Worm (Caenorhabditis elegans) whole organism, mixed stage, embryonic: Measurements from ENCODE around the gene F28C6.8.
A peak's percentile ranks its signal among the peaks of the same experiment; 100 is the strongest.

Experiments used
- M03D4.4 ChIP-seq: sonication (generic microtip); optimal IDR thresholded peaks from 2 replicates; lab custom pipeline; 2017; ENCODE audit warnings: mild to moderate bottlenecking, missing genetic modification characterization, missing compliant biosample characterization
- bed-3 ChIP-seq: fragments of 200-800 bp; sonication (Bioruptor generic); optimal IDR thresholded peaks from 3 replicates; lab custom pipeline; 2018; ENCODE audit warnings: mild to moderate bottlenecking, missing genetic modification characterization, moderate library complexity, missing compliant biosample characterization
- blmp-1 ChIP-seq: fragments of 150-350 bp; optimal IDR thresholded peaks from 2 replicates; lab custom pipeline; 2014; ENCODE audit warnings: missing biosample characterization, missing genetic modification characterization
- ceh-39 ChIP-seq: fragments of 150-350 bp; optimal IDR thresholded peaks from 2 replicates; lab custom pipeline; 2014; ENCODE audit warnings: missing biosample characterization, missing genetic modification characterization
- ceh-43 ChIP-seq: fragments of 200-800 bp; sonication (Bioruptor generic); optimal IDR thresholded peaks from 2 replicates; lab custom pipeline; 2018; ENCODE audit warnings: mild to moderate bottlenecking, missing genetic modification characterization, moderate library complexity, missing compliant biosample characterization
- ceh-83 ChIP-seq: fragments of 200-800 bp; sonication (Bioruptor generic); optimal IDR thresholded peaks from 2 replicates; lab custom pipeline; 2018; ENCODE audit warnings: mild to moderate bottlenecking, missing genetic modification characterization, missing compliant biosample characterization
- ces-1 ChIP-seq: fragments of 150-350 bp; optimal IDR thresholded peaks from 2 replicates; lab custom pipeline; 2014; ENCODE audit warnings: missing biosample characterization, missing genetic modification reagents, missing genetic modification characterization
- cnd-1 ChIP-seq: fragments of 200-800 bp; sonication (Bioruptor generic); optimal IDR thresholded peaks from 2 replicates; lab custom pipeline; 2018; ENCODE audit warnings: mild to moderate bottlenecking, missing genetic modification characterization, missing compliant biosample characterization
- drap-1 ChIP-seq: fragments of 200-800 bp; sonication (Bioruptor generic); optimal IDR thresholded peaks from 3 replicates; lab custom pipeline; 2018; ENCODE audit warnings: mild to moderate bottlenecking, missing genetic modification characterization, missing compliant biosample characterization
- ham-2 ChIP-seq: fragments of 200-800 bp; sonication (Bioruptor generic); optimal IDR thresholded peaks from 2 replicates; lab custom pipeline; 2018; ENCODE audit warnings: mild to moderate bottlenecking, missing genetic modification characterization, missing compliant biosample characterization
- hlh-1 ChIP-seq: fragments of 150-350 bp; optimal IDR thresholded peaks from 2 replicates; lab custom pipeline; 2014; ENCODE audit warnings: missing biosample characterization, missing genetic modification reagents, missing genetic modification characterization
- lin-13 ChIP-seq: fragments of 150-350 bp; optimal IDR thresholded peaks from 2 replicates; lab custom pipeline; 2014; ENCODE audit warnings: missing biosample characterization, missing genetic modification characterization
- lin-32 ChIP-seq: fragments of 200-800 bp; sonication (Bioruptor generic); optimal IDR thresholded peaks from 2 replicates; lab custom pipeline; 2018; ENCODE audit warnings: mild to moderate bottlenecking, missing genetic modification characterization, missing compliant biosample characterization
- lsy-2 ChIP-seq: fragments of 150-350 bp; optimal IDR thresholded peaks from 2 replicates; lab custom pipeline; 2014; ENCODE audit warnings: missing biosample characterization, missing genetic modification characterization
- mab-5 ChIP-seq: fragments of 150-350 bp; optimal IDR thresholded peaks from 2 replicates; lab custom pipeline; 2014; ENCODE audit warnings: missing biosample characterization, missing genetic modification characterization
- mep-1 ChIP-seq: fragments of 150-350 bp; optimal IDR thresholded peaks from 2 replicates; lab custom pipeline; 2017; ENCODE audit warnings: missing biosample characterization, missing genetic modification reagents, missing genetic modification characterization, inconsistent platforms
- mls-2 ChIP-seq: sonication (generic microtip); optimal IDR thresholded peaks from 2 replicates; lab custom pipeline; 2016; ENCODE audit warnings: mild to moderate bottlenecking, missing genetic modification characterization, moderate library complexity, missing compliant biosample characterization
- nhr-12 ChIP-seq: fragments of 150-350 bp; optimal IDR thresholded peaks from 2 replicates; lab custom pipeline; 2014; ENCODE audit warnings: missing biosample characterization, missing genetic modification characterization
- nhr-2 ChIP-seq: fragments of 150-350 bp; optimal IDR thresholded peaks from 2 replicates; lab custom pipeline; 2014; ENCODE audit warnings: missing biosample characterization, missing genetic modification characterization
- nhr-237 ChIP-seq: fragments of 150-350 bp; optimal IDR thresholded peaks from 2 replicates; lab custom pipeline; 2014; ENCODE audit warnings: missing biosample characterization, missing genetic modification characterization
- nhr-76 ChIP-seq: sonication (generic microtip); optimal IDR thresholded peaks from 2 replicates; lab custom pipeline; 2017; ENCODE audit warnings: missing biosample characterization, missing genetic modification characterization
- pha-4 ChIP-seq: fragments of 150-350 bp; optimal IDR thresholded peaks from 2 replicates; lab custom pipeline; 2018; ENCODE audit warnings: missing biosample characterization, missing genetic modification reagents, missing genetic modification characterization
- snpc-4 ChIP-seq: fragments of 150-350 bp; optimal IDR thresholded peaks from 2 replicates; lab custom pipeline; 2014; ENCODE audit warnings: missing biosample characterization, missing genetic modification characterization
- tbx-8 ChIP-seq: fragments of 200-800 bp; sonication (Bioruptor generic); optimal IDR thresholded peaks from 2 replicates; lab custom pipeline; 2018; ENCODE audit warnings: mild to moderate bottlenecking, missing genetic modification characterization, moderate library complexity, missing compliant biosample characterization
- unc-39 ChIP-seq: fragments of 150-350 bp; optimal IDR thresholded peaks from 2 replicates; lab custom pipeline; 2014; ENCODE audit warnings: missing biosample characterization, missing genetic modification characterization
- unc-62 ChIP-seq: fragments of 150-350 bp; optimal IDR thresholded peaks from 2 replicates; lab custom pipeline; 2014; ENCODE audit warnings: missing biosample characterization, missing genetic modification reagents, missing genetic modification characterization
- zip-8 ChIP-seq: fragments of 150-350 bp; optimal IDR thresholded peaks from 2 replicates; lab custom pipeline; 2014; ENCODE audit warnings: missing biosample characterization, missing genetic modification characterization
- ztf-11 ChIP-seq: fragments of 150-350 bp; optimal IDR thresholded peaks from 2 replicates; lab custom pipeline; 2014; ENCODE audit warnings: missing biosample characterization, missing genetic modification characterization

The F28C6.8 gene

ce11 chrII:8590684-8591083, 16.0 kb upstream of the F28C6.8 start, which contains the start of gene aptf-4:
aptf-4 (plus strand) TSS chrII:8590984.
- TF ChIP-seq mls-2: no peak
- no peak for TF ChIP-seq unc-39 (tag; lab: Kevin White, UChicago)
- no peak for TF ChIP-seq bed-3 (GFP tag; lab: Kevin White, UChicago)
- no peak for TF ChIP-seq nhr-76
- no peak for TF ChIP-seq ceh-39 (tag; lab: Kevin White, UChicago)
- no peak for TF ChIP-seq zip-8
- TF ChIP-seq cnd-1 (tag; lab: Kevin White, UChicago): no peak
- no peak for TF ChIP-seq snpc-4 (tag; lab: Kevin White, UChicago)
- TF ChIP-seq nhr-237 (tag; lab: Kevin White, UChicago): no peak
- TF ChIP-seq lin-32 (GFP tag; lab: Kevin White, UChicago): no peak
- no peak for TF ChIP-seq tbx-8
- no peak for TF ChIP-seq pha-4 (tag; lab: Kevin White, UChicago)
- TF ChIP-seq ham-2: no peak
- no peak for TF ChIP-seq ceh-83 (GFP tag; lab: Kevin White, UChicago)
- no peak for TF ChIP-seq mab-5 (tag; lab: Kevin White, UChicago)

- TF ChIP-seq ceh-43 (GFP tag; lab: Kevin White, UChicago): no peak
- TF ChIP-seq unc-39 (tag; lab: Kevin White, UChicago): no peak
These were observed 12.6 kb upstream of the F28C6.8 start, which contains the start of gene aptf-3 for ce11 chrII:8593840-8594625. aptf-3 (plus strand) TSS chrII:8594190.

- TF ChIP-seq lin-13 (tag; lab: Kevin White, UChicago) (no peak), ham-2 (no peak), bed-3 (GFP tag; lab: Kevin White, UChicago) (no peak)
- TF ChIP-seq, all 35 proteins: peak for 0
These were observed 7.4 kb upstream of the F28C6.8 start, which contains the start of gene F28C6.5 for ce11 chrII:8599214-8599613. F28C6.5 (plus strand) TSS chrII:8599514.

ce11 chrII:8600165-8600564, 6.5 kb upstream of the F28C6.8 start, which contains the start of gene pigg-1:
pigg-1 (minus strand) TSS chrII:8600265.
- TF ChIP-seq unc-39 (tag; lab: Kevin White, UChicago): no peak
- TF ChIP-seq blmp-1 (tag; lab: Kevin White, UChicago): no peak
- no peak for TF ChIP-seq unc-62 (GFP tag; lab: Kevin White, UChicago)
- TF ChIP-seq nhr-12 (tag; lab: Kevin White, UChicago): no peak
- no peak for TF ChIP-seq lsy-2 (tag; lab: Kevin White, UChicago)
- no peak for TF ChIP-seq ztf-11 (tag; lab: Kevin White, UChicago)
- TF ChIP-seq ham-2: no peak
- no peak for TF ChIP-seq tbx-8
- no peak for TF ChIP-seq mep-1 (tag; lab: Kevin White, UChicago)
- TF ChIP-seq nhr-237 (tag; lab: Kevin White, UChicago): no peak
- TF ChIP-seq M03D4.4: no peak
- no peak for TF ChIP-seq drap-1
- no peak for TF ChIP-seq nhr-2
- no peak for TF ChIP-seq bed-3 (GFP tag; lab: Kevin White, UChicago)

ce11 chrII:8602337-8602944, 4.2 kb upstream of the F28C6.8 start, which contains the start of the genes cpf-1 and rpl-26:
cpf-1 (minus strand) TSS chrII:8602440.
rpl-26 (plus strand) TSS chrII:8602785.
- TF ChIP-seq nhr-237 (tag; lab: Kevin White, UChicago) (peak; percentile 54), ceh-39 (tag; lab: Kevin White, UChicago) (peak; percentile 7), ceh-83 (GFP tag; lab: Kevin White, UChicago) (no peak), lsy-2 (tag; lab: Kevin White, UChicago) (peak; percentile 78), ces-1 (GFP tag; lab: Kevin White, UChicago) (peak; percentile 49), hlh-1 (peak; percentile 1), lin-13 (tag; lab: Kevin White, UChicago) (no peak), pha-4 (tag; lab: Kevin White, UChicago) (peak; percentile 32), mep-1 (tag; lab: Kevin White, UChicago) (peak; percentile 74)
- TF ChIP-seq, all 35 proteins: peak for 7
